Fruit fly (Drosophila melanogaster) whole organism, embryonic: Measurements from ENCODE around the gene CG17233.

Source experiments
- B-H2 ChIP-seq: fragments of 200-800 bp; sonication (Bioruptor generic); optimal IDR thresholded peaks from 2 replicates; lab custom pipeline; 2018; ENCODE audit warnings: missing biosample characterization, mild to moderate bottlenecking, missing genetic modification characterization
- CG15073 ChIP-seq: fragments of 200-800 bp; sonication (Bioruptor generic); optimal IDR thresholded peaks from 2 replicates; lab custom pipeline; 2016; ENCODE audit warnings: missing biosample characterization, missing genetic modification characterization
- CG2116 ChIP-seq: fragments of 200-800 bp; sonication (Bioruptor generic); optimal IDR thresholded peaks from 3 replicates; lab custom pipeline; 2018; ENCODE audit warnings: missing biosample characterization, mild to moderate bottlenecking, missing genetic modification characterization
- CG7987 ChIP-seq: fragments of 200-800 bp; sonication (Bioruptor generic); optimal IDR thresholded peaks from 2 replicates; lab custom pipeline; 2018; ENCODE audit warnings: missing biosample characterization, mild to moderate bottlenecking, missing genetic modification characterization, moderate library complexity
- ERR ChIP-seq: fragments of 200-800 bp; sonication (Bioruptor generic); optimal IDR thresholded peaks from 2 replicates; lab custom pipeline; 2016; ENCODE audit warnings: missing biosample characterization, missing genetic modification characterization

DNA sequence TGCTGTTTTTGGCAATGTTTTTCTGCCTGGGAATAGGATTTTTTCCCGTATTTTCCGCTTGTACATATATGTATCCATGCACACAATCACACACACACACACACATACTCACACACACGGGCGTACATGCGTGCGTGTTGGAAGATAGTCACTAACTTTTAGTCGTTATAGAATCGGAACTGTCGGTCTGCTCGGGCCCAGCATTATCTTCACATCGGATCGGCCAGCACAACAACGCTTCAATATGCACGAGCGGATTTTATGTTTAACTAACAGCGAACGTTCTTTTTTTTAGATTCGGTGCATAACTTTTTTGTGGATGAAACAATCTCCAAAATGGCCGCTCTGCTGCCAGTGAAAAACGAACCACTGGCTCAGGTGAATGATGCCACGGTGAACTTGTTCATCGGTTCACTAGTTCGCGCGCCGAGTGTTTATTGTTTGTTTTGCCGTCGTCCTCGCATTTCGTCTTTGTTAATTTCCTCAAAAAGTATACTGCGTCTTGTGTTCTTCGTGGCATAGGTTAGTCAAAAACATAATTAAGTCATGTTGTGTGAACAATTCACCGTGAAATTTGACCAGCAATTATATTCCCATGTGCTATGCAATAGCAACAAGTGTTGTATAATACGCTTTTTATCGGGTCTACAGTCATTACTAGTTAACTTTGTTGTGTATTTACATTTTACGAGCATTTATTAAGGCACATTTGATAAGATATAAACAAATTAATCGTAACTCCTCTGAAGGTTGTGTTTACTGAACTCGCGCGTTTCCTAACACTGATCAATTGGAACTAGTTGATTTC is at the start of gene CG17233, which contains the start of gene CG6951:
- TF ChIP-seq CG15073 (GFP tag; lab: Kevin White, UChicago), result no peak
- no peak for TF ChIP-seq B-H2 (GFP tag; lab: Kevin White, UChicago)
- TF ChIP-seq ERR, result no peak
- no peak for TF ChIP-seq CG2116 (GFP tag; lab: Kevin White, UChicago)
- TF ChIP-seq CG7987, result no peak
